Worm (Caenorhabditis elegans) whole organism, midembryonic: ENCODE data around the gene K02E7.11.

Experiments
- T22C8.4 ChIP-seq: fragments of 200-800 bp; sonication (Bioruptor generic); IDR thresholded peaks from 2 replicates; pipeline ENCODE4 v1.3.6; 2022; ENCODE audit warnings: missing genetic modification characterization, missing compliant biosample characterization
- cog-1 ChIP-seq: sonication (generic microtip); optimal IDR thresholded peaks from 2 replicates; lab custom pipeline; 2016; ENCODE audit warnings: missing genetic modification characterization, missing compliant biosample characterization
- flt-1 ChIP-seq: fragments of 200-800 bp; sonication (Bioruptor generic); IDR thresholded peaks from 2 replicates; pipeline ENCODE4 v1.3.6; 2022; ENCODE audit warnings: missing genetic modification characterization, missing compliant biosample characterization
- klf-2 ChIP-seq: fragments of 200-800 bp; sonication (Bioruptor generic); conservative IDR thresholded peaks from 2 replicates; pipeline ENCODE4 v1.3.6; 2022; ENCODE audit warnings: missing genetic modification reagents, missing genetic modification characterization, missing compliant biosample characterization
- med-1 ChIP-seq: sonication (generic microtip); optimal IDR thresholded peaks from 2 replicates; lab custom pipeline; 2017; ENCODE audit warnings: missing genetic modification characterization, mild to moderate bottlenecking, missing compliant biosample characterization, antibody characterized with exemption, missing genetic modification reagents; ENCODE audit not compliant: insufficient read depth
- ref-1 ChIP-seq: fragments of 200-800 bp; sonication (Bioruptor generic); conservative IDR thresholded peaks from 2 replicates; pipeline ENCODE4 v1.3.6; 2022; ENCODE audit warnings: missing genetic modification reagents, missing genetic modification characterization, missing compliant biosample characterization
- tab-1 ChIP-seq: fragments of 200-800 bp; sonication (Bioruptor generic); IDR thresholded peaks from 2 replicates; pipeline ENCODE4 v1.3.6; 2022; ENCODE audit warnings: missing genetic modification characterization, missing compliant biosample characterization
- ztf-23 ChIP-seq: fragments of 200-800 bp; sonication (Bioruptor generic); IDR thresholded peaks from 2 replicates; pipeline ENCODE4 v1.3.6; 2022; ENCODE audit warnings: missing genetic modification reagents, missing genetic modification characterization, missing compliant biosample characterization
- ztf-29 ChIP-seq: fragments of 200-800 bp; sonication (Bioruptor generic); IDR thresholded peaks from 2 replicates; pipeline ENCODE4 v1.3.6; 2022; ENCODE audit warnings: missing genetic modification reagents, missing genetic modification characterization, missing compliant biosample characterization

K02E7.11 gene

DNA sequence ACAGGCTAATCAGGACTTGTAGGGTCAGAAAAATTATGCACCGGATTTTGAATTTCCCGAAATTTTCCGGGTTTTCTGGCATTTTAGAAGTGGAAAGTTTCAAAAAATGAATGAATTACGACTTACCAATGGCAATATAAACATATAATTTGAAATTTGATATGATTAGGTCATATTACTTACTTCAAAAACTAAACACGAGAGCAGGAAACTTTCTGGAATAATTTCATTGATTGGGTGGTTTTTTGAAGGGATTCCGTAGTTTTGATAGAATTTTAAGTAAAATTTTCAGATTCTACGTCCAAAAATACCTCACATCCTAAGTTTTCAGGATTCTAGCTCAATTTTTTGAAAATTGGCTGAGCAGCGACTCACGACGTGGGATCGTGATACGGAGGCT lies at the start of gene K02E7.11:
K02E7.11 (minus strand) TSS at position 101 of the 400 bp plus-strand sequence.
- TF ChIP-seq flt-1 (no peak), ztf-23 (GFP tag; lab: Robert Waterston, UW) (no peak), tab-1 (GFP tag; lab: Robert Waterston, UW) (no peak), ref-1 (GFP tag; lab: Robert Waterston, UW) (no peak), ztf-29 (GFP tag; lab: Robert Waterston, UW) (no peak), klf-2 (GFP tag; lab: Robert Waterston, UW) (no peak), cog-1 (no peak), med-1 (GFP tag; lab: Kevin White, UChicago) (no peak)

DNA sequence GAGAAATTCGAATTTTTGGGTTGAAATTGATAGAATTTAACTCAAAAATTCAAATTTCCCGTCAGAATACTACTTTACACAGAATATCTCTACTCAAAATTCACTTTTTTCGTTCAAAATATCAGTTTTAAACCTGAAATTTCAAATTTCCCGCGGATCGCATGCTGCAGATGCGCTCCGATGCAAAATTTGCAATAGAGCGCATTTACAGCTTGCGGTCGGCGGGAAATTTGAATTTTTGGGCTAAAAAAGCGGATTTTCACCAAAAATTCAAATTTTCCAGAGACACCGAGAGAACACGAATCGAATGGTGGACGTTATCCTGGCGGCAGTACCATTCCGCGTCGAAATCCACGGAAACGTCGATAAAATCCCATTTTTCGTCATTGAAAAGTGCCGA lies 49.4 kb upstream of the K02E7.11 start:
- TF ChIP-seq ztf-23 (GFP tag; lab: Robert Waterston, UW) = no peak
- TF ChIP-seq klf-2 (GFP tag; lab: Robert Waterston, UW) = no peak
- TF ChIP-seq tab-1 (GFP tag; lab: Robert Waterston, UW) = no peak
- no peak for TF ChIP-seq flt-1
- no peak for TF ChIP-seq ztf-29 (GFP tag; lab: Robert Waterston, UW)
- no peak for TF ChIP-seq T22C8.4 (GFP tag; lab: Robert Waterston, UW)
- TF ChIP-seq med-1 (GFP tag; lab: Kevin White, UChicago) = no peak
- no peak for TF ChIP-seq cog-1
- TF ChIP-seq ref-1 (GFP tag; lab: Robert Waterston, UW) = no peak

- no peak for TF ChIP-seq T22C8.4 (GFP tag; lab: Robert Waterston, UW)
- TF ChIP-seq ref-1 (GFP tag; lab: Robert Waterston, UW) = no peak
- no peak for TF ChIP-seq tab-1 (GFP tag; lab: Robert Waterston, UW)
- TF ChIP-seq ztf-23 (GFP tag; lab: Robert Waterston, UW) = no peak
- no peak for TF ChIP-seq flt-1
- TF ChIP-seq ztf-29 (GFP tag; lab: Robert Waterston, UW) = no peak
- TF ChIP-seq med-1 (GFP tag; lab: Kevin White, UChicago) = no peak
- no peak for TF ChIP-seq cog-1
- no peak for TF ChIP-seq klf-2 (GFP tag; lab: Robert Waterston, UW)
Observed at ce11 chrII:1123208-1123607, 47.9 kb upstream of the K02E7.11 start, which contains the start of the genes sut-1 and eri-3. TSS of gene sut-1 (minus strand) at chrII:1123265. TSS of gene eri-3 (plus strand) at chrII:1123534.

DNA sequence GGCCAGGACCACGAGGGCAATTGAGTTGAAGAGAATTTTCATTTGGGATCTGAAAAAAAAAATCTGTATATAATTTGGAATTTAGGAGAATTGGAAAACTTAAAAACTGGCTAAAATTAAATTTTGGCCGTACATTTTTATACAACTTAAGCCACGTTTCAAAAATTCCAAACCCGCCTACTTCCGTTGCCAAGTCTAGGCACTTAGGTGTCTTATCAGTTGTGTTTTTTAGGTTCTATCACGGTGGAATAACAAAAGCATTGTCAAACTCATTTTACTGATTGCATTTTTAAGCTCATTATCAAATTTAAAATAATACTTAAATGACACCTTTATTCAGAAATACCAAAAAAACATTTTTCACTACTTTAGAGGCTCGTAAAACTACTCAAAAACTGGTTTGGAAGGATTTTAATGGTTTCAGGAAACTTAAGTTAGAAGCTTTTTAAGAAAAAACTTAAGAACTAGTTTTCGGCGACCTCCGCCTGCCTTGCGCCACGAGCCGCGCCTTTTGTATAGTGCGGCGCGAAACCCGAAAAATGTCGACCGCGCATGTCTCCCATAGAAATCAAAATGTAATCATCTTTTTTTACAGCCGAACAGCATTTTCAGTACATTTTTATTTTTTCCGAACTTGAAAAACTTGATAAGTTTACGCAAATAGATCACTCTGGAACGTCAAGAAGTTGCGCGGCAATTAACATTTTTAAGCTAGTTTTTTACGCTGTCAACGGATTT lies 42.8 kb upstream of the K02E7.11 start, which contains the start of gene lips-13:
lips-13 (minus strand) TSS at position 51 of the 738 bp plus-strand sequence.
- TF ChIP-seq ztf-23 (GFP tag; lab: Robert Waterston, UW) (no peak), klf-2 (GFP tag; lab: Robert Waterston, UW) (no peak), flt-1 (no peak), ref-1 (GFP tag; lab: Robert Waterston, UW) (no peak), med-1 (GFP tag; lab: Kevin White, UChicago) (no peak), T22C8.4 (GFP tag; lab: Robert Waterston, UW) (no peak), cog-1 (no peak)

- TF ChIP-seq ztf-29 (GFP tag; lab: Robert Waterston, UW) (no peak), flt-1 (no peak), T22C8.4 (GFP tag; lab: Robert Waterston, UW) (no peak), klf-2 (GFP tag; lab: Robert Waterston, UW) (no peak), med-1 (GFP tag; lab: Kevin White, UChicago) (no peak)
Observed at ce11 chrII:1116521-1116920, 41.2 kb upstream of the K02E7.11 start.

DNA sequence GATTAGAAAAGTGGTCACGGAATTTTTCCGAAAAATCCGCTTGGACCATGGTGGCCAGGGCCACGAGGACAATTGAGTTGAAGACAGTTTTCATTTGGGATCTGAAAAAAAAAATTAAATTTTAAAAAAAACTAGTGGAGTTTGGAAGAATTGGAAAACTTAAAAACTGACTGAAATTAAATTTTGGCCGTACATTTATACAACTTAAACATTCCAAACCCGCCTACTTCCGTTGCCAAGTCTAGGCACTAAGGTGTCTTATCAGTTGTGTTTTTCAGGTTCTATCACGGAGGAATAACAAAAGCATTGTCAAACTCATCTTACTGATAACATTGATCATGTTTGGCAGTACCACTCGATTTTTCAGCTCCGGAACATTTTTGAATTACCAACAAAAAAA lies 38.8 kb upstream of the K02E7.11 start, which contains the start of gene lips-12:
lips-12 (minus strand) TSS at position 101 of the 400 bp plus-strand sequence.
- no peak for TF ChIP-seq ztf-29 (GFP tag; lab: Robert Waterston, UW)
- TF ChIP-seq ztf-23 (GFP tag; lab: Robert Waterston, UW) = no peak
- no peak for TF ChIP-seq ref-1 (GFP tag; lab: Robert Waterston, UW)

- no peak for TF ChIP-seq med-1 (GFP tag; lab: Kevin White, UChicago)
- no peak for TF ChIP-seq T22C8.4 (GFP tag; lab: Robert Waterston, UW)
- no peak for TF ChIP-seq tab-1 (GFP tag; lab: Robert Waterston, UW)
- TF ChIP-seq flt-1 = no peak
- TF ChIP-seq ztf-23 (GFP tag; lab: Robert Waterston, UW) = no peak
- TF ChIP-seq ref-1 (GFP tag; lab: Robert Waterston, UW) = no peak
- no peak for TF ChIP-seq klf-2 (GFP tag; lab: Robert Waterston, UW)
- TF ChIP-seq ztf-29 (GFP tag; lab: Robert Waterston, UW) = no peak
- TF ChIP-seq cog-1 = no peak
Observed at ce11 chrII:1110901-1111300, 35.6 kb upstream of the K02E7.11 start, which contains the start of gene lips-11. TSS of gene lips-11 (minus strand) at chrII:1111001.

- no peak for TF ChIP-seq klf-2 (GFP tag; lab: Robert Waterston, UW)
- no peak for TF ChIP-seq cog-1
- TF ChIP-seq ref-1 (GFP tag; lab: Robert Waterston, UW) = no peak
- TF ChIP-seq med-1 (GFP tag; lab: Kevin White, UChicago) = no peak
- TF ChIP-seq tab-1 (GFP tag; lab: Robert Waterston, UW) = no peak
- TF ChIP-seq T22C8.4 (GFP tag; lab: Robert Waterston, UW) = no peak
- no peak for TF ChIP-seq ztf-23 (GFP tag; lab: Robert Waterston, UW)
Observed at ce11 chrII:1106914-1107597, 31.7 kb upstream of the K02E7.11 start, which contains the start of gene col-40. TSS of gene col-40 (minus strand) at chrII:1106964.

- no peak for TF ChIP-seq med-1 (GFP tag; lab: Kevin White, UChicago)
- no peak for TF ChIP-seq T22C8.4 (GFP tag; lab: Robert Waterston, UW)
Observed at ce11 chrII:1105291-1105690, 30.0 kb upstream of the K02E7.11 start.
